Fruit fly (Drosophila melanogaster) whole organism, wandering third instar larva: ENCODE results near the gene CG4598.

Source experiments
- Abd-B ChIP-seq: fragments of >200 bp; optimal IDR thresholded peaks from 2 replicates; lab custom pipeline; 2017; ENCODE audit warnings: missing biosample characterization, missing genetic modification characterization
- CG32264 ChIP-seq: fragments of 200-800 bp; sonication (Bioruptor generic); optimal IDR thresholded peaks from 2 replicates; lab custom pipeline; 2016; ENCODE audit warnings: missing biosample characterization, missing genetic modification characterization
- CG9705 ChIP-seq: fragments of 200-800 bp; sonication (Bioruptor generic); optimal IDR thresholded peaks from 2 replicates; lab custom pipeline; 2018; ENCODE audit warnings: missing biosample characterization, mild to moderate bottlenecking, missing genetic modification characterization
- CrebA ChIP-seq: fragments of 200-800 bp; sonication (Bioruptor generic); optimal IDR thresholded peaks from 2 replicates; lab custom pipeline; 2016; ENCODE audit warnings: missing biosample characterization, mild to moderate bottlenecking, missing genetic modification characterization, borderline replicate concordance
- Dfd ChIP-seq: fragments of >200 bp; optimal IDR thresholded peaks from 2 replicates; lab custom pipeline; 2017; ENCODE audit warnings: missing biosample characterization, missing genetic modification characterization
- Dif ChIP-seq: fragments of 200-275, 200-300 bp; sonication (Bioruptor generic); optimal IDR thresholded peaks from 2 replicates; lab custom pipeline; 2018; ENCODE audit warnings: missing biosample characterization, missing genetic modification characterization; ENCODE audit not compliant: partially characterized antibody
- GATAd ChIP-seq: sonication (Bioruptor generic); optimal IDR thresholded peaks from 2 replicates; lab custom pipeline; 2016; ENCODE audit warnings: missing biosample characterization, missing genetic modification characterization
- HLH106 ChIP-seq: fragments of 200-800 bp; optimal IDR thresholded peaks from 3 replicates; lab custom pipeline; 2019; ENCODE audit warnings: missing biosample characterization, mild to moderate bottlenecking, missing genetic modification characterization, moderate library complexity
- Hnf4 ChIP-seq: fragments of 200-800 bp; sonication (Bioruptor generic); optimal IDR thresholded peaks from 2 replicates; lab custom pipeline; 2016; ENCODE audit warnings: missing biosample characterization, mild to moderate bottlenecking, missing genetic modification characterization
- Hr78 ChIP-seq: fragments of >200 bp; optimal IDR thresholded peaks from 2 replicates; lab custom pipeline; 2017; ENCODE audit warnings: missing biosample characterization, missing genetic modification characterization
- Hr83 ChIP-seq: fragments of 200-300 bp; sonication (Bioruptor generic); optimal IDR thresholded peaks from 2 replicates; lab custom pipeline; 2016; ENCODE audit warnings: missing biosample characterization, mild to moderate bottlenecking, missing genetic modification characterization, moderate library complexity; ENCODE audit not compliant: poor library complexity, severe bottlenecking
- Jra ChIP-seq: sonication (Bioruptor generic); optimal IDR thresholded peaks from 2 replicates; lab custom pipeline; 2016; ENCODE audit warnings: missing biosample characterization, missing genetic modification characterization
- Mio ChIP-seq: sonication (Bioruptor generic); optimal IDR thresholded peaks from 2 replicates; lab custom pipeline; 2016; ENCODE audit warnings: missing biosample characterization, missing genetic modification characterization
- Myc ChIP-seq: fragments of >200 bp; optimal IDR thresholded peaks from 2 replicates; lab custom pipeline; 2017
- N ChIP-seq: fragments of >200 bp; optimal IDR thresholded peaks from 2 replicates; lab custom pipeline; 2018; ENCODE audit warnings: missing biosample characterization, missing external identifiers, missing genetic modification characterization
- OdsH ChIP-seq: fragments of 200-800 bp; sonication (Bioruptor generic); optimal IDR thresholded peaks from 2 replicates; lab custom pipeline; 2016; ENCODE audit warnings: missing biosample characterization, mild to moderate bottlenecking, missing genetic modification characterization
- Rel ChIP-seq, 2 experiments: fragments of 200-800 bp; sonication (Bioruptor generic) in 1 of 2; optimal IDR thresholded peaks; 2 replicates in 1 of 2; 3 replicates in 1 of 2; lab custom pipeline; 2016 to 2019; ENCODE audit warnings: mild to moderate bottlenecking in 2 of 2, missing biosample characterization in 2 of 2, missing genetic modification characterization in 2 of 2, moderate library complexity in 1 of 2
- Sp1 ChIP-seq: fragments of 200-800 bp; sonication (Bioruptor generic); optimal IDR thresholded peaks from 3 replicates; lab custom pipeline; 2019; ENCODE audit warnings: missing biosample characterization, mild to moderate bottlenecking, missing genetic modification characterization, moderate library complexity
- Vsx2 ChIP-seq: fragments of 200-300, 225-300 bp; sonication (Bioruptor generic); optimal IDR thresholded peaks from 2 replicates; lab custom pipeline; 2018; ENCODE audit warnings: missing biosample characterization, missing genetic modification characterization; ENCODE audit not compliant: partially characterized antibody
- br ChIP-seq: fragments of 200-800 bp; sonication (Bioruptor generic); optimal IDR thresholded peaks from 2 replicates; lab custom pipeline; 2016; ENCODE audit warnings: missing biosample characterization, missing genetic modification characterization
- brk ChIP-seq: fragments of 200-800 bp; sonication (Bioruptor generic); optimal IDR thresholded peaks from 2 replicates; lab custom pipeline; 2016; ENCODE audit warnings: missing biosample characterization, mild to moderate bottlenecking, missing genetic modification characterization
- dl ChIP-seq, 2 experiments: fragments of 175-275, 200-275 bp in 1 of 2; fragments of 200-275 bp in 1 of 2; sonication (Bioruptor generic); optimal IDR thresholded peaks; lab custom pipeline; 2018; ENCODE audit warnings: mild to moderate bottlenecking in 2 of 2, missing biosample characterization in 2 of 2, missing genetic modification characterization in 2 of 2, moderate library complexity in 2 of 2; ENCODE audit not compliant: partially characterized antibody in 2 of 2, insufficient read depth in 1 of 2
- dmrt93B ChIP-seq: fragments of 200-800 bp; sonication (Bioruptor generic); optimal IDR thresholded peaks from 2 replicates; lab custom pipeline; 2018; ENCODE audit warnings: missing biosample characterization, mild to moderate bottlenecking, missing genetic modification characterization
- dsf ChIP-seq: sonication (Bioruptor generic); optimal IDR thresholded peaks from 2 replicates; lab custom pipeline; 2016; ENCODE audit warnings: missing biosample characterization, missing genetic modification characterization, borderline replicate concordance
- ey ChIP-seq: fragments of 200-800 bp; sonication (Bioruptor generic); optimal IDR thresholded peaks from 2 replicates; lab custom pipeline; 2016; ENCODE audit warnings: missing biosample characterization, missing genetic modification characterization
- foxo ChIP-seq, 2 experiments: fragments of 200-800 bp; sonication (Bioruptor generic); optimal IDR thresholded peaks; 2 replicates in 1 of 2; 3 replicates in 1 of 2; lab custom pipeline; 2016 to 2017; ENCODE audit warnings: missing biosample characterization in 2 of 2, missing genetic modification characterization in 2 of 2
- fru ChIP-seq: fragments of 200-800 bp; sonication (Bioruptor generic); optimal IDR thresholded peaks from 3 replicates; lab custom pipeline; 2016; ENCODE audit warnings: missing biosample characterization, mild to moderate bottlenecking, missing genetic modification characterization
- h ChIP-seq: fragments of 200-800 bp; sonication (Bioruptor generic); optimal IDR thresholded peaks from 3 replicates; lab custom pipeline; 2016; ENCODE audit warnings: missing biosample characterization, mild to moderate bottlenecking, missing genetic modification characterization
- jim ChIP-seq: fragments of 175-275, 200-325 bp; sonication (Bioruptor generic); optimal IDR thresholded peaks from 2 replicates; lab custom pipeline; 2016; ENCODE audit warnings: missing biosample characterization, mild to moderate bottlenecking, missing genetic modification characterization
- pan ChIP-seq: fragments of >200 bp; optimal IDR thresholded peaks from 2 replicates; lab custom pipeline; 2017
- psq ChIP-seq: fragments of 200-800 bp; sonication (Bioruptor generic); optimal IDR thresholded peaks from 3 replicates; lab custom pipeline; 2017; ENCODE audit warnings: missing biosample characterization, mild to moderate bottlenecking, missing genetic modification characterization, moderate library complexity
- rgr ChIP-seq: fragments of 200-800 bp; sonication (Bioruptor generic); optimal IDR thresholded peaks from 3 replicates; lab custom pipeline; 2016; ENCODE audit warnings: missing biosample characterization, mild to moderate bottlenecking, missing genetic modification characterization
- sage ChIP-seq: fragments of 200-800 bp; sonication (Bioruptor generic); optimal IDR thresholded peaks from 2 replicates; lab custom pipeline; 2016; ENCODE audit warnings: missing biosample characterization, mild to moderate bottlenecking, missing genetic modification characterization
- sv ChIP-seq: fragments of 200-800 bp; sonication (Bioruptor generic); optimal IDR thresholded peaks from 3 replicates; lab custom pipeline; 2016; ENCODE audit warnings: missing biosample characterization, missing genetic modification characterization
- tai ChIP-seq: sonication (Bioruptor generic); optimal IDR thresholded peaks from 2 replicates; lab custom pipeline; 2016; ENCODE audit warnings: missing biosample characterization, missing genetic modification characterization
- usp ChIP-seq: fragments of >200 bp; optimal IDR thresholded peaks from 2 replicates; lab custom pipeline; 2017; ENCODE audit warnings: missing biosample characterization, missing genetic modification characterization
- woc ChIP-seq: sonication (Bioruptor generic); optimal IDR thresholded peaks from 2 replicates; lab custom pipeline; 2016; ENCODE audit warnings: missing biosample characterization, mild to moderate bottlenecking, missing genetic modification characterization

Gene CG4598

dm6 chr2L:9894871-9895364 is 23.5 kb upstream of the CG4598 start, which contains the start of gene Bka (continued):
- TF ChIP-seq ey (GFP tag; lab: Kevin White, UChicago) (no peak), CrebA (no peak), usp (GFP tag; lab: Kevin White, UChicago) (no peak), HLH106 (tag; lab: Kevin White, UChicago) (peak; percentile 49), Sp1 (GFP tag; lab: Kevin White, UChicago) (peak; percentile 76), rgr (GFP tag; lab: Kevin White, UChicago) (peak; percentile 76), Hr78 (GFP tag; lab: Kevin White, UChicago) (no peak), N (GFP tag; lab: Kevin White, UChicago) (no peak), Dif (GFP tag; lab: Kevin White, UChicago) (no peak), Dfd (GFP tag; lab: Kevin White, UChicago) (no peak), Abd-B (GFP tag; lab: Kevin White, UChicago) (no peak)

DNA sequence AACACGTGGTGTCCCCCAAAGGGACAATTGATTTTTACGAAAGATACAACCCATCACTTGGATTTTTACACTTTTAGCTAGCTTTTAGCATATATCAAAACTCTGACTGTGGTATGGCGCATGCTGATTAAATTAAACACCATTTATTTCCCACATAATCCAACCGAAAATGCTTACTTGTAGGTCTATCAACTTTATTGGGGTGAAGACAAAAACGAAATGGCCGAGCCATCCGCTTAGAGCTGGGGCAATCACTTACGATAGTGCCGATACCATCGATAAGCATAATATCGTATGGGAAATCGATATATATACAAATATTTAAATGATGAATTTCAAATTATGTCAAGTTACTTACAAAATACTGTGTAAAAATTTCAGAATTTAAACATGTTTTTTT is 21.1 kb upstream of the CG4598 start, which contains the start of gene RpS2:
Gene RpS2, minus strand, starts transcription at position 257 of the 400 bp plus-strand sequence.
- TF ChIP-seq tai (GFP tag; lab: Kevin White, UChicago) (no peak), Sp1 (GFP tag; lab: Kevin White, UChicago) (peak; percentile 62), CG9705 (peak; percentile 25), foxo (GFP tag; optimal IDR thresholded peaks at IDR 0.05; lab: Kevin White, UChicago) (peak in 1 of 2 experiments; percentile 40), Jra (GFP tag; lab: Kevin White, UChicago) (peak; percentile 47), dmrt93B (GFP tag; lab: Kevin White, UChicago) (no peak), Vsx2 (no peak), CG32264 (GFP tag; lab: Kevin White, UChicago) (no peak), br (GFP tag; lab: Kevin White, UChicago) (peak; percentile 51), brk (peak; percentile 83), Hr78 (GFP tag; lab: Kevin White, UChicago) (no peak), jim (GFP tag; lab: Kevin White, UChicago) (no peak), HLH106 (tag; lab: Kevin White, UChicago) (no peak), Myc (lab: Kevin White, UChicago) (peak; percentile 53), woc (no peak), Mio (GFP tag; lab: Kevin White, UChicago) (peak; percentile 8), Hnf4 (GFP tag; lab: Kevin White, UChicago) (peak; percentile 79), rgr (GFP tag; lab: Kevin White, UChicago) (peak; percentile 69), psq (GFP tag; lab: Kevin White, UChicago) (no peak), sv (GFP tag; lab: Kevin White, UChicago) (peak; percentile 19), Hr83 (peak; percentile 71), dsf (GFP tag; lab: Kevin White, UChicago) (peak; percentile 47), fru (GFP tag; lab: Kevin White, UChicago) (peak; percentile 32), OdsH (peak; percentile 41), Rel (GFP tag; optimal IDR thresholded peaks at IDR 0.05; lab: Kevin White, UChicago) (no peak), Rel (tag; optimal IDR thresholded peaks at IDR 0.05; lab: Kevin White, UChicago) (peak; percentile 2), h (peak; percentile 48), Abd-B (GFP tag; lab: Kevin White, UChicago) (no peak), ey (GFP tag; lab: Kevin White, UChicago) (peak; percentile 9), sage (GFP tag; lab: Kevin White, UChicago) (no peak)

dm6 chr2L:9903028-9903427 is 15.4 kb upstream of the CG4598 start, which contains the start of gene Muc30E:
Gene Muc30E (minus strand): TSS chr2L:9903128.
- TF ChIP-seq OdsH = no peak
- TF ChIP-seq Jra (GFP tag; lab: Kevin White, UChicago) = no peak
- TF ChIP-seq jim (GFP tag; lab: Kevin White, UChicago) = no peak
- TF ChIP-seq Rel (GFP tag; optimal IDR thresholded peaks at IDR 0.05; lab: Kevin White, UChicago) = no peak
- no peak for TF ChIP-seq Rel (tag; optimal IDR thresholded peaks at IDR 0.05; lab: Kevin White, UChicago)
- no peak for TF ChIP-seq dsf (GFP tag; lab: Kevin White, UChicago)
- no peak for TF ChIP-seq GATAd (GFP tag; lab: Kevin White, UChicago)
- no peak for TF ChIP-seq h
- no peak for TF ChIP-seq Vsx2
- TF ChIP-seq dl (GFP tag; optimal IDR thresholded peaks at IDR 0.05; lab: Kevin White, UChicago; ENCODE audit: insufficient read depth in 1 of 2, partially characterized antibody in 2 of 2) = no peak
- TF ChIP-seq Sp1 (GFP tag; lab: Kevin White, UChicago) = no peak
- no peak for TF ChIP-seq pan (lab: Kevin White, UChicago)
- no peak for TF ChIP-seq br (GFP tag; lab: Kevin White, UChicago)
- no peak for TF ChIP-seq brk
- no peak for TF ChIP-seq sage (GFP tag; lab: Kevin White, UChicago)
- no peak for TF ChIP-seq CG32264 (GFP tag; lab: Kevin White, UChicago)
- TF ChIP-seq dmrt93B (GFP tag; lab: Kevin White, UChicago) = no peak
- no peak for TF ChIP-seq Dfd (GFP tag; lab: Kevin White, UChicago)
